Worm (Caenorhabditis elegans): ENCODE data around the gene C35A5.5.

C35A5.5 gene

DNA sequence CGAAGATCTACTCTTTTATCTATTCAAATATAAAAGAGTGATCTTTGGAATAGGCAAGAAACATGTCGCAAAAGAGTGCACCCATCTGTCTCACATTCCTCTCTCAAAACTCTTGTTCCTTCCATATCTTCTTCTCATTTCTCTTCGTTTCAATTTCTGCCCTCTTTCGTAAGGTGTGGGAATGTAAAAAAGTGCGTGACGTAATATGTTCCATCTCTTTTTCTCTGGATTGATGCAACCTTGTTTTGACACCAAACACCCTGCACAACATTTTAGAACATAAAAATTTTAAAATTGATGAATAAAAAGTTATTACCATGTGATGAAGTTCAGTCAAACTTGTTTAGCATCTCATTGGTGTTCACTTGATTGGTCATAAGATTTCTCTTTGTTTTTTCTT lies 38.5 kb upstream of the C35A5.5 start (continued):
- TF ChIP-seq nhr-20 (tag; optimal IDR thresholded peaks at IDR 0.05) (no peak), elt-2 (tag; optimal IDR thresholded peaks at IDR 0.05) (no peak), hlh-17 (GFP tag; optimal IDR thresholded peaks at IDR 0.05; ENCODE audit: borderline replicate concordance) (no peak), hpl-2 (GFP tag; optimal IDR thresholded peaks at IDR 0.05) (no peak), tlp-1 (tag; optimal IDR thresholded peaks at IDR 0.05) (no peak), tbx-2 (tag; optimal IDR thresholded peaks at IDR 0.05) (no peak), unc-98 (GFP tag; IDR thresholded peaks at IDR 0.05) (no peak), pag-3 (tag; optimal IDR thresholded peaks at IDR 0.05; ENCODE audit: borderline replicate concordance, insufficient read depth) (peak; percentile 36), snu-23 (GFP tag; optimal IDR thresholded peaks at IDR 0.05) (no peak)

DNA sequence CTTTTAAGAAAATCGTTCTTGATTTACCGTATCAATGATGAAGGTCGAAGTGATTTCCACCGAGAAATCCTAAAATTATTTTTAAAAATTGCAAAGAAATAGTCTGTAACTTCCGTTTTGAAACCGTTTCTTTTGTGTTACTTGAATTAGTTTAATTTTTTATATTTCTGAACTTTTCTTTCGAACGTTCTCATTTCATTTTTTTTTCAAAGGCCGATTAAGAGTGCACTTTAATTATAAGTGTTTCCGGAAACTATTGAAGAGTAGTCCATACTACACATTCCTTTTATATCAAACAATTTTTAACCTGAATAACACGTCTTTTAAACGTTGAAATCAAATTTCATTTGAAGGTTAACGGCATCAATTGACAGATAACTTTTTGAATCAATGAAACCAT lies 38.0 kb upstream of the C35A5.5 start:
- TF ChIP-seq nhr-12 (tag; optimal IDR thresholded peaks at IDR 0.05) (no peak), unc-130 (tag; optimal IDR thresholded peaks at IDR 0.05) (no peak), elt-3 (tag; optimal IDR thresholded peaks at IDR 0.05) (no peak), mef-2 (tag; optimal IDR thresholded peaks at IDR 0.05) (no peak), lir-3 (tag; optimal IDR thresholded peaks at IDR 0.05; ENCODE audit: poor library complexity) (no peak), mep-1 (tag; optimal IDR thresholded peaks at IDR 0.05) (no peak), hpl-2 (GFP tag; optimal IDR thresholded peaks at IDR 0.05) (no peak), zip-4 (GFP tag; optimal IDR thresholded peaks at IDR 0.05) (no peak), nhr-47 (tag; optimal IDR thresholded peaks at IDR 0.05) (no peak), ceh-88 (GFP tag; IDR thresholded peaks at IDR 0.05) (no peak), mdl-1 (tag; optimal IDR thresholded peaks at IDR 0.05) (no peak), irx-1 (tag; optimal IDR thresholded peaks at IDR 0.05) (no peak), ceh-82 (tag; optimal IDR thresholded peaks at IDR 0.05) (no peak), fkh-4 (tag; optimal IDR thresholded peaks at IDR 0.05; ENCODE audit: borderline replicate concordance) (no peak), efl-3 (GFP tag; optimal IDR thresholded peaks at IDR 0.05) (no peak)

DNA sequence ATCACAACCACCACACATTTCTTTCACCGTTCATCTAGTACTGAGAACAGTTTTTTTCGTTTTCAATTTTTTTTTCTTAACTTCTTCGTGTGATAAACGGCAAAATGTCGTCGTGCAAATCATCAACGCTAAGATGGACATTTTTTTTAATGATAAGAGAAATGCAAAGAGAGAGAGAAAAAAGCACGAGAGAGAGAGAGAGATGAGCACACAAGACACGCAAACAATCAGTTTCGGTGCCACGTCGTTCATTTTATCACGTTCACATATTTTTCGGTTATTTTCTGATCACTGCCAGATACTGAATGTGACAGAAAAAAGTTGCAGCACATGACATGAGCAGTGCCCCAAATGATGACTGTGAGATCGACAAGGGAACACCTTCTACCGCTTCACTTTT lies 37.5 kb upstream of the C35A5.5 start, which contains the start of gene egl-9:
egl-9 (plus strand) TSS at position 328 of the 400 bp plus-strand sequence.
- peak; percentile 8 for TF ChIP-seq nhr-20 (tag; optimal IDR thresholded peaks at IDR 0.05)
- peak; percentile 64 for TF ChIP-seq ama-1 (optimal IDR thresholded peaks at IDR 0.05)
- TF ChIP-seq nhr-90 (tag; optimal IDR thresholded peaks at IDR 0.05; ENCODE audit: poor library complexity): no peak
- TF ChIP-seq lin-35 (GFP tag; optimal IDR thresholded peaks at IDR 0.05): peak in 1 of 2 experiments; percentile 32
- TF ChIP-seq dsc-1 (tag; optimal IDR thresholded peaks at IDR 0.05): no peak
- peak in 1 of 2 experiments; percentile 27 for TF ChIP-seq mdl-1 (tag; optimal IDR thresholded peaks at IDR 0.05)
- no peak for TF ChIP-seq hpl-2 (GFP tag; optimal IDR thresholded peaks at IDR 0.05)
- peak; percentile 32 for TF ChIP-seq nhr-71 (tag; optimal IDR thresholded peaks at IDR 0.05)
- TF ChIP-seq elt-2 (tag; optimal IDR thresholded peaks at IDR 0.05): peak; percentile 68
- no peak for TF ChIP-seq C16A3.4 (tag; optimal IDR thresholded peaks at IDR 0.05)
- no peak for TF ChIP-seq alr-1 (tag; optimal IDR thresholded peaks at IDR 0.05; ENCODE audit: borderline replicate concordance)
- TF ChIP-seq egl-27 (tag; optimal IDR thresholded peaks at IDR 0.05): no peak
- no peak for TF ChIP-seq vab-15 (tag; optimal IDR thresholded peaks at IDR 0.05)
- TF ChIP-seq ztf-11 (tag; optimal IDR thresholded peaks at IDR 0.05): no peak
- TF ChIP-seq nhr-77 (tag; optimal IDR thresholded peaks at IDR 0.05): no peak
- peak; percentile 15 for TF ChIP-seq lin-14 (GFP tag; optimal IDR thresholded peaks at IDR 0.05)
- TF ChIP-seq ets-5 (GFP tag; IDR thresholded peaks at IDR 0.05): no peak
- TF ChIP-seq mep-1 (tag; optimal IDR thresholded peaks at IDR 0.05): peak; percentile 5

- TF ChIP-seq nhr-11 (tag; optimal IDR thresholded peaks at IDR 0.05): no peak
Measured at ce11 chrV:10468709-10469108, 36.9 kb upstream of the C35A5.5 start.

All from whole organism, L1 larva.